Worm (Caenorhabditis elegans) whole organism, L1 larva: ENCODE measurements around the gene jmjd-3.3.
A peak's percentile ranks its signal among the peaks of the same experiment; 100 is the strongest.

Experiments
- C04F5.9 ChIP-seq: sonication (generic microtip); optimal IDR thresholded peaks from 2 replicates; lab custom pipeline; 2016; ENCODE audit warnings: missing genetic modification characterization, missing compliant biosample characterization
- C34B4.2 ChIP-seq: sonication (generic microtip); optimal IDR thresholded peaks from 2 replicates; lab custom pipeline; 2017; ENCODE audit warnings: mild to moderate bottlenecking, missing genetic modification characterization, missing compliant biosample characterization
- aha-1 ChIP-seq: fragments of 150-350 bp; optimal IDR thresholded peaks from 2 replicates; lab custom pipeline; 2014; ENCODE audit warnings: missing biosample characterization, missing genetic modification characterization
- alr-1 ChIP-seq: fragments of 200-800 bp; sonication (Bioruptor generic); optimal IDR thresholded peaks from 2 replicates; lab custom pipeline; 2018; ENCODE audit warnings: borderline replicate concordance, mild to moderate bottlenecking, missing genetic modification characterization, missing compliant biosample characterization
- aly-2 ChIP-seq: fragments of 150-350 bp; optimal IDR thresholded peaks from 2 replicates; lab custom pipeline; 2014; ENCODE audit warnings: missing biosample characterization, missing genetic modification characterization
- ama-1 ChIP-seq: fragments of 150-350 bp; optimal IDR thresholded peaks from 2 replicates; lab custom pipeline; 2014
- blmp-1 ChIP-seq: fragments of 150-350 bp; optimal IDR thresholded peaks from 2 replicates; lab custom pipeline; 2014; ENCODE audit warnings: missing biosample characterization, missing genetic modification characterization
- ceh-63 ChIP-seq: fragments of 200-800 bp; sonication (Bioruptor generic); optimal IDR thresholded peaks from 2 replicates; lab custom pipeline; 2018; ENCODE audit warnings: mild to moderate bottlenecking, missing genetic modification characterization, missing compliant biosample characterization
- ceh-8 ChIP-seq: fragments of 200-800 bp; sonication (Bioruptor generic); optimal IDR thresholded peaks from 2 replicates; lab custom pipeline; 2018; ENCODE audit warnings: mild to moderate bottlenecking, missing genetic modification characterization, moderate library complexity, missing compliant biosample characterization
- ceh-88 ChIP-seq: fragments of 200-800 bp; sonication (Bioruptor generic); IDR thresholded peaks from 2 replicates; pipeline ENCODE4 v1.3.6; 2022; ENCODE audit warnings: missing genetic modification characterization, missing compliant biosample characterization
- dpl-1 ChIP-seq, 3 experiments: fragments of 150-350 bp in 2 of 3; sonication (generic microtip) in 1 of 3; optimal IDR thresholded peaks; 2 replicates each; lab custom pipeline; 2014 to 2017; ENCODE audit warnings: missing biosample characterization in 3 of 3, missing genetic modification characterization in 3 of 3, missing genetic modification reagents in 3 of 3
- efl-3 ChIP-seq: fragments of 200-800 bp; sonication (Bioruptor generic); optimal IDR thresholded peaks from 2 replicates; lab custom pipeline; 2018; ENCODE audit warnings: mild to moderate bottlenecking, missing genetic modification characterization, missing compliant biosample characterization
- egl-13 ChIP-seq: sonication (generic microtip); optimal IDR thresholded peaks from 2 replicates; lab custom pipeline; 2016; ENCODE audit warnings: missing genotype, missing genetic modification reagents, missing genetic modification characterization, missing compliant biosample characterization
- egl-27 ChIP-seq, 2 experiments: fragments of 150-350 bp in 1 of 2; sonication (generic microtip); optimal IDR thresholded peaks; 3 replicates each; lab custom pipeline; 2017 to 2018; ENCODE audit warnings: missing biosample characterization in 2 of 2, missing genetic modification characterization in 2 of 2, missing genetic modification reagents in 2 of 2
- elt-2 ChIP-seq: sonication (generic microtip); optimal IDR thresholded peaks from 2 replicates; lab custom pipeline; 2016; ENCODE audit warnings: missing genetic modification characterization, mild to moderate bottlenecking, inconsistent platforms, missing compliant biosample characterization, missing genetic modification reagents
- elt-3 ChIP-seq, 6 experiments: fragments of 150-350 bp in 1 of 6; sonication (generic microtip); optimal IDR thresholded peaks; 2 replicates each; lab custom pipeline; 2017 to 2018; ENCODE audit warnings: missing biosample characterization in 6 of 6, missing genetic modification characterization in 6 of 6, inconsistent platforms in 1 of 6
- fkh-10 ChIP-seq: sonication (generic microtip); optimal IDR thresholded peaks from 2 replicates; lab custom pipeline; 2017; ENCODE audit warnings: missing biosample characterization, missing genetic modification reagents, missing genetic modification characterization
- fkh-8 ChIP-seq: sonication (generic microtip); optimal IDR thresholded peaks from 2 replicates; lab custom pipeline; 2016; ENCODE audit warnings: mild to moderate bottlenecking, missing genetic modification characterization, missing compliant biosample characterization
- fos-1 ChIP-seq: fragments of 150-350 bp; optimal IDR thresholded peaks from 2 replicates; lab custom pipeline; 2014; ENCODE audit warnings: missing biosample characterization, missing genetic modification characterization
- grh-1 ChIP-seq: fragments of 200-800 bp; sonication (Bioruptor generic); IDR thresholded peaks from 2 replicates; pipeline ENCODE4 v1.3.6; 2022; ENCODE audit warnings: missing genetic modification reagents, missing genetic modification characterization, missing compliant biosample characterization
- hlh-17 ChIP-seq: fragments of 200-800 bp; sonication (Bioruptor generic); optimal IDR thresholded peaks from 2 replicates; lab custom pipeline; 2018; ENCODE audit warnings: missing genetic modification characterization, mild to moderate bottlenecking, missing compliant biosample characterization, moderate library complexity, borderline replicate concordance
- hlh-4 ChIP-seq: sonication (generic microtip); optimal IDR thresholded peaks from 2 replicates; lab custom pipeline; 2016; ENCODE audit warnings: mild to moderate bottlenecking, missing genetic modification characterization, missing compliant biosample characterization
- irx-1 ChIP-seq: sonication (generic microtip); optimal IDR thresholded peaks from 2 replicates; lab custom pipeline; 2016; ENCODE audit warnings: missing genetic modification characterization, missing compliant biosample characterization
- jun-1 ChIP-seq: fragments of 150-350 bp; optimal IDR thresholded peaks from 2 replicates; lab custom pipeline; 2014; ENCODE audit warnings: missing biosample characterization, missing genetic modification reagents, missing genetic modification characterization
- lin-14 ChIP-seq: fragments of 200-800 bp; sonication (Bioruptor generic); optimal IDR thresholded peaks from 2 replicates; lab custom pipeline; 2018; ENCODE audit warnings: mild to moderate bottlenecking, missing genetic modification characterization, moderate library complexity, missing compliant biosample characterization
- lin-35 ChIP-seq, 2 experiments: fragments of 150-350 bp; optimal IDR thresholded peaks; 2 replicates each; lab custom pipeline; 2014; ENCODE audit warnings: missing biosample characterization in 2 of 2, missing genetic modification characterization in 2 of 2, missing genetic modification reagents in 2 of 2
- lin-39 ChIP-seq: fragments of 150-350 bp; optimal IDR thresholded peaks from 2 replicates; lab custom pipeline; 2014; ENCODE audit warnings: missing biosample characterization, missing genetic modification reagents, missing genetic modification characterization
- lir-3 ChIP-seq: sonication (generic microtip); optimal IDR thresholded peaks from 2 replicates; lab custom pipeline; 2016; ENCODE audit warnings: mild to moderate bottlenecking, missing genetic modification characterization, moderate library complexity, missing compliant biosample characterization; ENCODE audit not compliant: poor library complexity
- mdl-1 ChIP-seq, 2 experiments: fragments of 150-350 bp; optimal IDR thresholded peaks; 2 replicates each; lab custom pipeline; 2014 to 2017; ENCODE audit warnings: missing biosample characterization in 2 of 2, missing genetic modification characterization in 2 of 2, inconsistent platforms in 1 of 2
- mep-1 ChIP-seq: fragments of 150-350 bp; optimal IDR thresholded peaks from 2 replicates; lab custom pipeline; 2014; ENCODE audit warnings: missing biosample characterization, missing genetic modification characterization
- nhr-20 ChIP-seq: sonication (generic microtip); optimal IDR thresholded peaks from 2 replicates; lab custom pipeline; 2016; ENCODE audit warnings: mild to moderate bottlenecking, missing genetic modification characterization, missing compliant biosample characterization
- nhr-71 ChIP-seq: sonication (generic microtip); optimal IDR thresholded peaks from 2 replicates; lab custom pipeline; 2016; ENCODE audit warnings: mild to moderate bottlenecking, missing genetic modification characterization, moderate library complexity, missing compliant biosample characterization
- nhr-77 ChIP-seq: fragments of 150-350 bp; optimal IDR thresholded peaks from 2 replicates; lab custom pipeline; 2014; ENCODE audit warnings: missing biosample characterization, missing genetic modification characterization
- nhr-90 ChIP-seq: sonication (generic microtip); optimal IDR thresholded peaks from 2 replicates; lab custom pipeline; 2016; ENCODE audit warnings: mild to moderate bottlenecking, missing genetic modification characterization, missing compliant biosample characterization; ENCODE audit not compliant: poor library complexity
- pag-3 ChIP-seq: sonication (generic microtip); optimal IDR thresholded peaks from 2 replicates; lab custom pipeline; 2017; ENCODE audit warnings: missing genetic modification characterization, mild to moderate bottlenecking, missing compliant biosample characterization, antibody characterized with exemption, borderline replicate concordance; ENCODE audit not compliant: insufficient read depth
- pax-3 ChIP-seq: fragments of 200-800 bp; sonication (Bioruptor generic); optimal IDR thresholded peaks from 2 replicates; lab custom pipeline; 2018; ENCODE audit warnings: mild to moderate bottlenecking, missing genetic modification characterization, moderate library complexity, missing compliant biosample characterization
- rnt-1 ChIP-seq: sonication (generic microtip); optimal IDR thresholded peaks from 2 replicates; lab custom pipeline; 2016; ENCODE audit warnings: mild to moderate bottlenecking, missing genetic modification characterization, moderate library complexity, missing compliant biosample characterization
- skn-1 ChIP-seq: fragments of 150-350 bp; optimal IDR thresholded peaks from 2 replicates; lab custom pipeline; 2014; ENCODE audit warnings: missing biosample characterization, missing genetic modification characterization
- snpc-4 ChIP-seq: fragments of 150-350 bp; optimal IDR thresholded peaks from 2 replicates; lab custom pipeline; 2014; ENCODE audit warnings: missing biosample characterization, missing genetic modification characterization
- snu-23 ChIP-seq: sonication (generic microtip); optimal IDR thresholded peaks from 2 replicates; lab custom pipeline; 2016; ENCODE audit warnings: missing genetic modification characterization, missing compliant biosample characterization
- sox-4 ChIP-seq: sonication (generic microtip); optimal IDR thresholded peaks from 2 replicates; lab custom pipeline; 2016; ENCODE audit warnings: missing genetic modification characterization, missing compliant biosample characterization
- sptf-1 ChIP-seq: fragments of 150-350 bp; optimal IDR thresholded peaks from 2 replicates; lab custom pipeline; 2014; ENCODE audit warnings: missing biosample characterization, missing genetic modification characterization
- swsn-7 ChIP-seq: sonication (generic microtip); optimal IDR thresholded peaks from 2 replicates; lab custom pipeline; 2016; ENCODE audit warnings: missing genetic modification characterization, missing compliant biosample characterization
- tlp-1 ChIP-seq: fragments of 150-350 bp; optimal IDR thresholded peaks from 2 replicates; lab custom pipeline; 2014; ENCODE audit warnings: missing biosample characterization, missing genetic modification characterization
- unc-130 ChIP-seq: fragments of 150-350 bp; optimal IDR thresholded peaks from 2 replicates; lab custom pipeline; 2017; ENCODE audit warnings: missing biosample characterization, missing genetic modification characterization, inconsistent platforms
- unc-62 ChIP-seq: fragments of 150-350 bp; optimal IDR thresholded peaks from 2 replicates; lab custom pipeline; 2014; ENCODE audit warnings: missing biosample characterization, missing genetic modification reagents, missing genetic modification characterization
- unc-98 ChIP-seq: fragments of 200-800 bp; sonication (Bioruptor generic); IDR thresholded peaks from 2 replicates; pipeline ENCODE4 v1.3.6; 2022; ENCODE audit warnings: missing genetic modification characterization, missing compliant biosample characterization
- vab-15 ChIP-seq: sonication (generic microtip); optimal IDR thresholded peaks from 2 replicates; lab custom pipeline; 2017; ENCODE audit warnings: missing genotype, mild to moderate bottlenecking, missing genetic modification characterization, missing compliant biosample characterization
- zip-4 ChIP-seq: fragments of 200-800 bp; sonication (Bioruptor generic); optimal IDR thresholded peaks from 2 replicates; lab custom pipeline; 2018; ENCODE audit warnings: mild to moderate bottlenecking, missing genetic modification characterization, moderate library complexity, missing compliant biosample characterization
- ztf-4 ChIP-seq: fragments of 150-350 bp; optimal IDR thresholded peaks from 2 replicates; lab custom pipeline; 2014; ENCODE audit warnings: missing biosample characterization, missing genetic modification characterization

jmjd-3.3 gene

ce11 chrX:13414974-13415373 is 21.2 kb upstream of the jmjd-3.3 start (continued):
- TF ChIP-seq ztf-4: no peak
- peak; percentile 10 for TF ChIP-seq lir-3 (tag; lab: Kevin White, UChicago)
- peak; percentile 6 for TF ChIP-seq skn-1 (tag; lab: Kevin White, UChicago)
- no peak for TF ChIP-seq unc-98 (GFP tag; lab: Robert Waterston, UW)
- TF ChIP-seq pax-3 (tag; lab: Kevin White, UChicago): no peak
- no peak for TF ChIP-seq hlh-17 (GFP tag; lab: Kevin White, UChicago)
- TF ChIP-seq elt-2 (tag; lab: Kevin White, UChicago): peak; percentile 2
- TF ChIP-seq rnt-1 (tag; lab: Kevin White, UChicago): peak; percentile 35
- TF ChIP-seq snu-23 (GFP tag; lab: Kevin White, UChicago): peak; percentile 53
- no peak for TF ChIP-seq fkh-10 (GFP tag; lab: Kevin White, UChicago)
- no peak for TF ChIP-seq ceh-63
- TF ChIP-seq sptf-1 (tag; lab: Kevin White, UChicago): no peak
- TF ChIP-seq lin-14 (GFP tag; lab: Kevin White, UChicago): peak; percentile 29
- peak; percentile 44 for TF ChIP-seq nhr-90
- TF ChIP-seq aly-2 (tag; lab: Kevin White, UChicago): no peak
- TF ChIP-seq unc-62 (GFP tag; lab: Kevin White, UChicago): no peak
- no peak for TF ChIP-seq efl-3 (GFP tag; lab: Kevin White, UChicago)
- no peak for TF ChIP-seq lin-39
- TF ChIP-seq egl-13 (tag; lab: Kevin White, UChicago): no peak
- TF ChIP-seq zip-4 (GFP tag; lab: Kevin White, UChicago): no peak
- peak; percentile 56 for TF ChIP-seq nhr-20 (tag; lab: Kevin White, UChicago)
- TF ChIP-seq swsn-7 (tag; lab: Kevin White, UChicago): peak; percentile 21
- TF ChIP-seq ceh-8 (GFP tag; lab: Kevin White, UChicago): no peak
- peak in 1 of 2 experiments; percentile 14 for TF ChIP-seq mdl-1 (tag; optimal IDR thresholded peaks at IDR 0.05; lab: Kevin White, UChicago)
- no peak for TF ChIP-seq tlp-1 (tag; lab: Kevin White, UChicago)
- no peak for TF ChIP-seq fkh-8
- no peak for TF ChIP-seq blmp-1
- no peak for TF ChIP-seq egl-27 (tag; optimal IDR thresholded peaks at IDR 0.05; lab: Kevin White, UChicago)
- no peak for TF ChIP-seq grh-1 (GFP tag; lab: Robert Waterston, UW)
- TF ChIP-seq dpl-1 (GFP tag; optimal IDR thresholded peaks at IDR 0.05; lab: Kevin White, UChicago): no peak
- TF ChIP-seq irx-1 (tag; lab: Kevin White, UChicago): peak; percentile 13
- no peak for TF ChIP-seq ceh-88 (GFP tag; lab: Robert Waterston, UW)
- TF ChIP-seq vab-15 (tag; lab: Kevin White, UChicago): no peak
- TF ChIP-seq ama-1 (lab: Kevin White, UChicago): no peak
- no peak for TF ChIP-seq C34B4.2
- no peak for TF ChIP-seq pag-3 (tag; lab: Kevin White, UChicago)
- no peak for TF ChIP-seq C04F5.9 (tag; lab: Kevin White, UChicago)
- TF ChIP-seq mep-1 (tag; lab: Kevin White, UChicago): peak; percentile 33
- no peak for TF ChIP-seq fos-1 (tag; lab: Kevin White, UChicago)
- no peak for TF ChIP-seq hlh-4 (tag; lab: Kevin White, UChicago)
- TF ChIP-seq nhr-71 (tag; lab: Kevin White, UChicago): peak; percentile 50
- no peak for TF ChIP-seq alr-1 (tag; lab: Kevin White, UChicago)
- no peak for TF ChIP-seq aha-1 (tag; lab: Kevin White, UChicago)
- no peak for TF ChIP-seq sox-4 (tag; lab: Kevin White, UChicago)
- no peak for TF ChIP-seq jun-1 (tag; lab: Kevin White, UChicago)
- no peak for TF ChIP-seq unc-130 (tag; lab: Kevin White, UChicago)
- TF ChIP-seq lin-35 (GFP tag; optimal IDR thresholded peaks at IDR 0.05; lab: Kevin White, UChicago): peak in 1 of 2 experiments; percentile 43
- no peak for TF ChIP-seq nhr-77 (tag; lab: Kevin White, UChicago)
- no peak for TF ChIP-seq snpc-4
- TF ChIP-seq elt-3 (tag; optimal IDR thresholded peaks at IDR 0.05; lab: Kevin White, UChicago): no peak
